Worm (Caenorhabditis elegans) whole organism, early embryonic: ENCODE results near the gene F55B11.5.

Source experiments
- F13C5.2 ChIP-seq: sonication (generic microtip); optimal IDR thresholded peaks from 2 replicates; lab custom pipeline; 2017; ENCODE audit warnings: mild to moderate bottlenecking, missing genetic modification characterization, inconsistent platforms, missing compliant biosample characterization
- aly-1 ChIP-seq: sonication (generic microtip); optimal IDR thresholded peaks from 2 replicates; lab custom pipeline; 2016; ENCODE audit warnings: missing genetic modification characterization, missing compliant biosample characterization
- ama-1 ChIP-seq: fragments of 150-350 bp; optimal IDR thresholded peaks from 2 replicates; lab custom pipeline; 2014

DNA sequence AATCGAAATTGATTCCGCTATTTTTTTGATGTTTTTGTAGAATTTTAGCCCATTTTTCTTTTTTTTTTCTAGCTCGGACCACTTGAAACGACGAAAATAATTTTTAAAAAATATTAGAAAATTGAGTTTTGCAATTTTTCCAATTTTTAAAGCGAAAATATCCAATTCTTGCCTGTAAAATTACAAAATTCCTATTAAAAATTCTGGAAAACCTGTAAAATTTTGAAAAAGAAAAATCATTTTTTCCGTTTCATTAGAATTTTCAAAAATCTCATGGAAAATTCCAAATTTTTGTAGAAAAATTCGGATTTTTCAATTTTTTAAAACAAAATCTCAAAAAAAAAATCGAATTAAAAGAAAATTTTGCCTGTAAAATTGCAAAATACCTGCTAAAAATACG, 41.5 kb downstream of the F55B11.5 start:
- TF ChIP-seq aly-1 (no peak), ama-1 (lab: Kevin White, UChicago) (no peak), F13C5.2 (tag; lab: Kevin White, UChicago) (no peak)
